Worm (Caenorhabditis elegans) whole organism, late embryonic: Measurements from ENCODE around the gene R05F9.11.

ENCODE experiments used
- T23F11.4 ChIP-seq: fragments of 200-800 bp; sonication (Bioruptor generic); optimal IDR thresholded peaks from 2 replicates; lab custom pipeline; 2018; ENCODE audit warnings: mild to moderate bottlenecking, missing genetic modification characterization, missing compliant biosample characterization
- ceh-2 ChIP-seq: sonication (generic microtip); optimal IDR thresholded peaks from 2 replicates; lab custom pipeline; 2016; ENCODE audit warnings: missing genotype, missing genetic modification characterization, missing compliant biosample characterization
- nhr-11 ChIP-seq: fragments of 150-350 bp; optimal IDR thresholded peaks from 2 replicates; lab custom pipeline; 2014; ENCODE audit warnings: missing biosample characterization, missing genetic modification characterization

ce11 chrII:4942829-4943228 lies 28.8 kb upstream of the R05F9.11 start:
- no peak for TF ChIP-seq nhr-11 (tag; lab: Kevin White, UChicago)
- no peak for TF ChIP-seq T23F11.4 (GFP tag; lab: Kevin White, UChicago)
- TF ChIP-seq ceh-2 (tag; lab: Kevin White, UChicago), result no peak
